Fruit fly (Drosophila melanogaster) whole organism, embryonic: Measurements from ENCODE around the gene Rab6.

Source experiments
- Ada2b ChIP-seq: fragments of 200-800 bp; sonication (Bioruptor generic); IDR thresholded peaks from 2 replicates; pipeline ENCODE4 v1.3.6; 2022; ENCODE audit warnings: missing biosample characterization, missing genetic modification characterization
- Blimp-1 ChIP-seq: fragments of 200-800 bp; sonication (Bioruptor generic); optimal IDR thresholded peaks from 3 replicates; lab custom pipeline; 2018; ENCODE audit warnings: missing biosample characterization, missing genetic modification characterization, mild to moderate bottlenecking, moderate library complexity, missing genetic modification reagents
- CG1024 ChIP-seq: fragments of 200-800 bp; sonication (Bioruptor generic); IDR thresholded peaks from 2 replicates; pipeline ENCODE4 v1.3.6; 2022; ENCODE audit warnings: missing biosample characterization, missing genetic modification characterization
- CG12071 ChIP-seq: fragments of 200-800 bp; sonication (Bioruptor generic); optimal IDR thresholded peaks from 3 replicates; lab custom pipeline; 2018; ENCODE audit warnings: missing biosample characterization, mild to moderate bottlenecking, missing genetic modification characterization
- CG12391 ChIP-seq: fragments of 200-800 bp; sonication (Bioruptor generic); optimal IDR thresholded peaks from 3 replicates; lab custom pipeline; 2018; ENCODE audit warnings: missing biosample characterization, mild to moderate bottlenecking, missing genetic modification characterization, moderate library complexity
- CG14667 ChIP-seq: fragments of 200-800 bp; sonication (Bioruptor generic); IDR thresholded peaks from 2 replicates; pipeline ENCODE4 v1.3.6; 2022; ENCODE audit warnings: missing biosample characterization, missing genetic modification characterization
- CG17802 ChIP-seq: fragments of 200-800 bp; sonication (Bioruptor generic); optimal IDR thresholded peaks from 2 replicates; lab custom pipeline; 2018; ENCODE audit warnings: missing biosample characterization, mild to moderate bottlenecking, missing genetic modification characterization, moderate library complexity
- CG17912 ChIP-seq: fragments of 200-800 bp; sonication (Bioruptor generic); optimal IDR thresholded peaks from 2 replicates; lab custom pipeline; 2018; ENCODE audit warnings: missing biosample characterization, mild to moderate bottlenecking, missing genetic modification characterization
- CG2202 ChIP-seq: fragments of 200-800 bp; sonication (Bioruptor generic); optimal IDR thresholded peaks from 2 replicates; lab custom pipeline; 2018; ENCODE audit warnings: missing biosample characterization, mild to moderate bottlenecking, missing genetic modification characterization
- CG31441 ChIP-seq: fragments of 200-800 bp; sonication (Bioruptor generic); IDR thresholded peaks from 2 replicates; pipeline ENCODE4 v1.3.6; 2022; ENCODE audit warnings: missing biosample characterization, missing genetic modification characterization
- CG3281 ChIP-seq: fragments of 200-800 bp; sonication (Bioruptor generic); optimal IDR thresholded peaks from 3 replicates; lab custom pipeline; 2017; ENCODE audit warnings: missing biosample characterization, mild to moderate bottlenecking, missing genetic modification characterization
- CG34224 ChIP-seq: fragments of 200-800 bp; sonication (Bioruptor generic); IDR thresholded peaks from 3 replicates; pipeline ENCODE4 v1.3.6; 2022; ENCODE audit warnings: missing biosample characterization, missing genetic modification characterization; ENCODE audit not compliant: partially characterized antibody
- CG4707 ChIP-seq: fragments of 200-800 bp; sonication (Bioruptor generic); optimal IDR thresholded peaks from 2 replicates; lab custom pipeline; 2018; ENCODE audit warnings: missing biosample characterization, mild to moderate bottlenecking, missing genetic modification characterization, moderate library complexity
- CG6689 ChIP-seq: fragments of 200-800 bp; sonication (Bioruptor generic); IDR thresholded peaks from 2 replicates; pipeline ENCODE4 v1.3.6; 2022; ENCODE audit warnings: missing biosample characterization, missing genetic modification characterization
- CG6765 ChIP-seq: fragments of 200-800 bp; sonication (Bioruptor generic); optimal IDR thresholded peaks from 3 replicates; lab custom pipeline; 2017; ENCODE audit warnings: missing biosample characterization, mild to moderate bottlenecking, missing genetic modification characterization
- CG8290 ChIP-seq, 3 experiments: fragments of 200-800 bp; sonication (Bioruptor generic); optimal IDR thresholded peaks; 2 replicates each; lab custom pipeline; 2016 to 2019; ENCODE audit warnings: missing biosample characterization in 3 of 3, missing genetic modification characterization in 3 of 3, mild to moderate bottlenecking in 2 of 3, moderate library complexity in 1 of 3
- E2f2 ChIP-seq: fragments of 200-800 bp; sonication (Bioruptor generic); IDR thresholded peaks from 2 replicates; pipeline ENCODE4 v1.3.6; 2022; ENCODE audit warnings: missing biosample characterization, missing genetic modification characterization
- Eip74EF ChIP-seq, 2 experiments: fragments of 200-800 bp in 1 of 2; fragments of >200 bp in 1 of 2; sonication (Bioruptor generic) in 1 of 2; optimal IDR thresholded peaks; 2 replicates each; lab custom pipeline; 2017 to 2019; ENCODE audit warnings: missing biosample characterization in 2 of 2, missing genetic modification characterization in 2 of 2, mild to moderate bottlenecking in 1 of 2, moderate library complexity in 1 of 2
- GATAe ChIP-seq: fragments of 200-800 bp; sonication (Bioruptor generic); conservative IDR thresholded peaks from 2 replicates; pipeline ENCODE4 v1.3.6; 2022; ENCODE audit warnings: missing biosample characterization, missing genetic modification characterization
- H15 ChIP-seq: fragments of 200-800 bp; sonication (Bioruptor generic); IDR thresholded peaks from 3 replicates; pipeline ENCODE4 v1.3.6; 2022; ENCODE audit warnings: missing biosample characterization, missing genetic modification characterization
- Hr78 ChIP-seq, 2 experiments: fragments of 200-800 bp in 1 of 2; fragments of >200 bp in 1 of 2; sonication (Bioruptor generic) in 1 of 2; optimal IDR thresholded peaks; 2 replicates each; lab custom pipeline; 2017 to 2019; ENCODE audit warnings: missing biosample characterization in 2 of 2, missing genetic modification characterization in 2 of 2, mild to moderate bottlenecking in 1 of 2, moderate library complexity in 1 of 2
- Hsf ChIP-seq: fragments of 200-800 bp; sonication (Bioruptor generic); optimal IDR thresholded peaks from 3 replicates; lab custom pipeline; 2016; ENCODE audit warnings: missing biosample characterization, missing genetic modification characterization
- NFAT ChIP-seq: fragments of 200-800 bp; sonication (Bioruptor generic); IDR thresholded peaks from 2 replicates; pipeline ENCODE4 v1.3.6; 2022; ENCODE audit warnings: missing biosample characterization, missing genetic modification characterization
- Rx ChIP-seq: fragments of 200-800 bp; sonication (Bioruptor generic); IDR thresholded peaks from 2 replicates; pipeline ENCODE4 v1.3.6; 2022; ENCODE audit warnings: missing biosample characterization, missing genetic modification characterization
- Tbp ChIP-seq: fragments of >200 bp; optimal IDR thresholded peaks from 2 replicates; lab custom pipeline; 2018; ENCODE audit warnings: missing biosample characterization, missing genetic modification characterization
- ab ChIP-seq: fragments of 200-800 bp; sonication (Bioruptor generic); optimal IDR thresholded peaks from 2 replicates; lab custom pipeline; 2016; ENCODE audit warnings: missing biosample characterization, missing genetic modification characterization
- aop ChIP-seq: fragments of 200-800 bp; sonication (Bioruptor generic); IDR thresholded peaks from 2 replicates; pipeline ENCODE4 v1.3.6; 2022; ENCODE audit warnings: missing biosample characterization, missing genetic modification characterization
- bbx ChIP-seq: fragments of 200-800 bp; sonication (Bioruptor generic); IDR thresholded peaks from 2 replicates; pipeline ENCODE4 v1.3.6; 2022; ENCODE audit warnings: missing biosample characterization, missing genetic modification characterization; ENCODE audit not compliant: partially characterized antibody
- bcd ChIP-seq: fragments of 200-800 bp; sonication (Bioruptor generic); optimal IDR thresholded peaks from 2 replicates; lab custom pipeline; 2017; ENCODE audit warnings: missing biosample characterization, mild to moderate bottlenecking, missing genetic modification characterization
- crp ChIP-seq, 2 experiments: fragments of 200-800 bp; sonication (Bioruptor generic); optimal IDR thresholded peaks; 2 replicates in 1 of 2; 3 replicates in 1 of 2; lab custom pipeline; 2017; ENCODE audit warnings: missing biosample characterization in 2 of 2, missing genetic modification characterization in 2 of 2, mild to moderate bottlenecking in 1 of 2, moderate library complexity in 1 of 2
- dpn ChIP-seq, 2 experiments: fragments of 200-800 bp; sonication (Bioruptor generic); optimal IDR thresholded peaks; 3 replicates each; lab custom pipeline; 2016; ENCODE audit warnings: missing biosample characterization in 2 of 2, missing genetic modification characterization in 2 of 2
- eyg ChIP-seq: fragments of 200-800 bp; sonication (Bioruptor generic); optimal IDR thresholded peaks from 3 replicates; lab custom pipeline; 2016; ENCODE audit warnings: missing biosample characterization, missing genetic modification characterization
- fd102C ChIP-seq: fragments of 200-800 bp; sonication (Bioruptor generic); optimal IDR thresholded peaks from 2 replicates; lab custom pipeline; 2018; ENCODE audit warnings: missing biosample characterization, mild to moderate bottlenecking, missing genetic modification characterization, moderate library complexity
- grn ChIP-seq: fragments of 200-800 bp; sonication (Bioruptor generic); optimal IDR thresholded peaks from 3 replicates; lab custom pipeline; 2017; ENCODE audit warnings: missing biosample characterization, missing genetic modification characterization
- gsb ChIP-seq: fragments of 200-800 bp; sonication (Bioruptor generic); IDR thresholded peaks from 2 replicates; pipeline ENCODE4 v1.3.6; 2022; ENCODE audit warnings: missing biosample characterization, missing genetic modification characterization
- gsb-n ChIP-seq: fragments of 200-800 bp; sonication (Bioruptor generic); optimal IDR thresholded peaks from 3 replicates; lab custom pipeline; 2018; ENCODE audit warnings: missing biosample characterization, mild to moderate bottlenecking, missing genetic modification characterization
- her ChIP-seq: fragments of 200-800 bp; sonication (Bioruptor generic); optimal IDR thresholded peaks from 2 replicates; lab custom pipeline; 2016; ENCODE audit warnings: missing biosample characterization, missing genetic modification characterization
- jigr1 ChIP-seq: fragments of 200-800 bp; sonication (Bioruptor generic); IDR thresholded peaks from 3 replicates; pipeline ENCODE4 v1.3.6; 2022; ENCODE audit warnings: missing biosample characterization, missing genetic modification characterization
- ken ChIP-seq: fragments of 200-800 bp; sonication (Bioruptor generic); IDR thresholded peaks from 3 replicates; pipeline ENCODE4 v1.3.6; 2022; ENCODE audit warnings: missing biosample characterization, missing genetic modification characterization
- oc ChIP-seq: fragments of 200-800 bp; sonication (Bioruptor generic); optimal IDR thresholded peaks from 2 replicates; lab custom pipeline; 2018; ENCODE audit warnings: missing biosample characterization, mild to moderate bottlenecking, missing genetic modification characterization, moderate library complexity
- org-1 ChIP-seq: fragments of 200-800 bp; sonication (Bioruptor generic); optimal IDR thresholded peaks from 2 replicates; lab custom pipeline; 2017; ENCODE audit warnings: missing biosample characterization, missing genetic modification characterization
- pzg ChIP-seq: fragments of 200-800 bp; sonication (Bioruptor generic); optimal IDR thresholded peaks from 3 replicates; lab custom pipeline; 2018; ENCODE audit warnings: missing biosample characterization, mild to moderate bottlenecking, missing genetic modification characterization, moderate library complexity
- rib ChIP-seq: fragments of 200-800 bp; sonication (Bioruptor generic); IDR thresholded peaks from 2 replicates; pipeline ENCODE4 v1.3.6; 2022; ENCODE audit warnings: missing biosample characterization, missing genetic modification characterization
- slp2 ChIP-seq: fragments of 200-800 bp; sonication (Bioruptor generic); optimal IDR thresholded peaks from 2 replicates; lab custom pipeline; 2016; ENCODE audit warnings: missing biosample characterization, missing genetic modification characterization
- stwl ChIP-seq: fragments of 200-800 bp; sonication (Bioruptor generic); optimal IDR thresholded peaks from 3 replicates; lab custom pipeline; 2018; ENCODE audit warnings: missing biosample characterization, mild to moderate bottlenecking, missing genetic modification characterization, moderate library complexity
- twi ChIP-seq: fragments of 200-800 bp; optimal IDR thresholded peaks from 2 replicates; lab custom pipeline; 2019; ENCODE audit warnings: missing biosample characterization, mild to moderate bottlenecking, missing genetic modification characterization, moderate library complexity
- z ChIP-seq: fragments of 200-800 bp; sonication (Bioruptor generic); IDR thresholded peaks from 3 replicates; pipeline ENCODE4 v1.3.6; 2022; ENCODE audit warnings: missing biosample characterization, missing genetic modification characterization

The Rab6 gene

dm6 chr2L:12103231-12104210 is 5.4 kb downstream of the Rab6 start, which contains the start of the genes Patsas and ThrRS (continued):
- peak; percentile 31 for TF ChIP-seq CG17912 (GFP tag; lab: Kevin White, UChicago)
- TF ChIP-seq aop (GFP tag; lab: Robert Waterston, UW), result peak; percentile 53; the same call in 1 of the 2 replicates
- TF ChIP-seq org-1 (GFP tag; lab: Kevin White, UChicago), result peak; percentile 55
- no peak for TF ChIP-seq eyg
- peak; percentile 78 for TF ChIP-seq CG8290 (GFP tag; optimal IDR thresholded peaks at IDR 0.05; lab: Kevin White, UChicago)
- no peak for TF ChIP-seq CG8290 (tag; optimal IDR thresholded peaks at IDR 0.05; lab: Kevin White, UChicago)
- TF ChIP-seq pzg (GFP tag; lab: Kevin White, UChicago), result peak; percentile 54
- peak; percentile 76; the same call in 2 of the 3 replicates for TF ChIP-seq H15 (GFP tag; lab: Robert Waterston, UW)
- peak; percentile 24 for TF ChIP-seq CG12071
- TF ChIP-seq z (GFP tag; lab: Robert Waterston, UW), result no peak
- TF ChIP-seq CG12391 (tag; lab: Kevin White, UChicago), result peak; percentile 92
- TF ChIP-seq bcd, result peak; percentile 87
- peak; percentile 49 for TF ChIP-seq CG2202 (tag; lab: Kevin White, UChicago)
- TF ChIP-seq CG1024 (GFP tag; lab: Robert Waterston, UW), result 0 out of 2 replicates have a peak, but pooled peaks have one; percentile 38
- no peak for TF ChIP-seq CG34224 (GFP tag; lab: Robert Waterston, UW)
- peak; percentile 71 to 90 for TF ChIP-seq dpn (GFP tag; optimal IDR thresholded peaks at IDR 0.05; lab: Kevin White, UChicago)
- no peak for TF ChIP-seq bbx
- TF ChIP-seq CG3281 (GFP tag; lab: Kevin White, UChicago), result peak; percentile 84
- TF ChIP-seq Hsf (GFP tag; lab: Kevin White, UChicago), result peak; percentile 88
- peak; percentile 81 for TF ChIP-seq CG14667 (GFP tag; lab: Robert Waterston, UW)
- TF ChIP-seq GATAe (GFP tag; lab: Robert Waterston, UW), result peak; percentile 47
- peak; percentile 83 for TF ChIP-seq Ada2b (GFP tag; lab: Robert Waterston, UW)
- peak; percentile 55; the same call in 1 of the 2 replicates for TF ChIP-seq rib
- peak; percentile 69 for TF ChIP-seq gsb
- peak; percentile 29 to 83 for TF ChIP-seq crp (GFP tag; optimal IDR thresholded peaks at IDR 0.05; lab: Kevin White, UChicago)
- peak; percentile 67 for TF ChIP-seq Rx (GFP tag; lab: Robert Waterston, UW)
- TF ChIP-seq Tbp (GFP tag; lab: Kevin White, UChicago), result no peak
- peak; percentile 70 for TF ChIP-seq stwl (tag; lab: Kevin White, UChicago)
- peak; percentile 79 for TF ChIP-seq twi (tag; lab: Kevin White, UChicago)
- peak; percentile 73 for TF ChIP-seq slp2
- peak; percentile 43 for TF ChIP-seq CG6765 (GFP tag; lab: Kevin White, UChicago)
- TF ChIP-seq grn (GFP tag; lab: Kevin White, UChicago), result no peak
- peak; percentile 84 for TF ChIP-seq Blimp-1 (GFP tag; lab: Kevin White, UChicago)
- TF ChIP-seq CG6689 (GFP tag; lab: Robert Waterston, UW), result peak; percentile 89
- TF ChIP-seq E2f2, result peak; percentile 79
- no peak for TF ChIP-seq oc
- no peak for TF ChIP-seq CG4707 (GFP tag; lab: Kevin White, UChicago)
- peak; percentile 7 for TF ChIP-seq her (GFP tag; lab: Kevin White, UChicago)
- peak; percentile 74 for TF ChIP-seq NFAT
- TF ChIP-seq CG17802 (tag; lab: Kevin White, UChicago), result peak; percentile 86
- TF ChIP-seq jigr1 (GFP tag; lab: Robert Waterston, UW), result peak; percentile 80
- TF ChIP-seq ab, result peak; percentile 60
- TF ChIP-seq ken (GFP tag; lab: Robert Waterston, UW), result peak; percentile 80; the same call in 2 of the 3 replicates
- TF ChIP-seq Hr78 (GFP tag; optimal IDR thresholded peaks at IDR 0.05; lab: Kevin White, UChicago), result no peak
- peak; percentile 85 for TF ChIP-seq gsb-n
- TF ChIP-seq Eip74EF (GFP tag; optimal IDR thresholded peaks at IDR 0.05; lab: Kevin White, UChicago), result no peak
- peak; percentile 90 for TF ChIP-seq CG31441 (GFP tag; lab: Robert Waterston, UW)
- TF ChIP-seq fd102C (GFP tag; lab: Kevin White, UChicago), result peak; percentile 51
